Worm (Caenorhabditis elegans) whole organism, midembryonic: ENCODE results near the gene F40G12.5.

Experiments used
- T22C8.4 ChIP-seq: fragments of 200-800 bp; sonication (Bioruptor generic); IDR thresholded peaks from 2 replicates; pipeline ENCODE4 v1.3.6; 2022; ENCODE audit warnings: missing genetic modification characterization, missing compliant biosample characterization
- cog-1 ChIP-seq: sonication (generic microtip); optimal IDR thresholded peaks from 2 replicates; lab custom pipeline; 2016; ENCODE audit warnings: missing genetic modification characterization, missing compliant biosample characterization
- flt-1 ChIP-seq: fragments of 200-800 bp; sonication (Bioruptor generic); IDR thresholded peaks from 2 replicates; pipeline ENCODE4 v1.3.6; 2022; ENCODE audit warnings: missing genetic modification characterization, missing compliant biosample characterization
- klf-2 ChIP-seq: fragments of 200-800 bp; sonication (Bioruptor generic); conservative IDR thresholded peaks from 2 replicates; pipeline ENCODE4 v1.3.6; 2022; ENCODE audit warnings: missing genetic modification reagents, missing genetic modification characterization, missing compliant biosample characterization
- med-1 ChIP-seq: sonication (generic microtip); optimal IDR thresholded peaks from 2 replicates; lab custom pipeline; 2017; ENCODE audit warnings: missing genetic modification characterization, mild to moderate bottlenecking, missing compliant biosample characterization, antibody characterized with exemption, missing genetic modification reagents; ENCODE audit not compliant: insufficient read depth
- ref-1 ChIP-seq: fragments of 200-800 bp; sonication (Bioruptor generic); conservative IDR thresholded peaks from 2 replicates; pipeline ENCODE4 v1.3.6; 2022; ENCODE audit warnings: missing genetic modification reagents, missing genetic modification characterization, missing compliant biosample characterization
- tab-1 ChIP-seq: fragments of 200-800 bp; sonication (Bioruptor generic); IDR thresholded peaks from 2 replicates; pipeline ENCODE4 v1.3.6; 2022; ENCODE audit warnings: missing genetic modification characterization, missing compliant biosample characterization
- ztf-23 ChIP-seq: fragments of 200-800 bp; sonication (Bioruptor generic); IDR thresholded peaks from 2 replicates; pipeline ENCODE4 v1.3.6; 2022; ENCODE audit warnings: missing genetic modification reagents, missing genetic modification characterization, missing compliant biosample characterization
- ztf-29 ChIP-seq: fragments of 200-800 bp; sonication (Bioruptor generic); IDR thresholded peaks from 2 replicates; pipeline ENCODE4 v1.3.6; 2022; ENCODE audit warnings: missing genetic modification reagents, missing genetic modification characterization, missing compliant biosample characterization

Gene F40G12.5

DNA sequence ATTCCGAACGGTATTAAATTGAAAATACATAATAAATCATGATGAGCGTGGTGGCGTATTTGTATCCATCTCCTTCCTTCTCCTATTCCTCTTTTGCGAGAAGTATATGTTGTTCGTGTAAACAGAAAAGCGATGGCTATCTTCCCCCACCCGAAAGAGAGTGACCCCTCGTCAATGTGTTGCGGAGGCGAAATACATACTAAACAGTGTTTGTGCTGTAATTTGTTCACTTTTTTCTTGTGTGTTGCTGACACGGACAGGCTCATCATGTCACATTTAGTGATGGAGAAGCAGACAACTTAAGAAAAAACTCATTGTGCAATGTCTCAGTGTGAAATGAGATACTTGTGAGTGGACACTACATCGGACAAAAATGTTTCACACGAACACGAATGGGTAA is 39.0 kb downstream of the F40G12.5 start:
- TF ChIP-seq ztf-29 (GFP tag; lab: Robert Waterston, UW) (no peak), ref-1 (GFP tag; lab: Robert Waterston, UW) (no peak), T22C8.4 (GFP tag; lab: Robert Waterston, UW) (no peak), cog-1 (tag; lab: Kevin White, UChicago) (no peak), tab-1 (GFP tag; lab: Robert Waterston, UW) (no peak), klf-2 (no peak)

DNA sequence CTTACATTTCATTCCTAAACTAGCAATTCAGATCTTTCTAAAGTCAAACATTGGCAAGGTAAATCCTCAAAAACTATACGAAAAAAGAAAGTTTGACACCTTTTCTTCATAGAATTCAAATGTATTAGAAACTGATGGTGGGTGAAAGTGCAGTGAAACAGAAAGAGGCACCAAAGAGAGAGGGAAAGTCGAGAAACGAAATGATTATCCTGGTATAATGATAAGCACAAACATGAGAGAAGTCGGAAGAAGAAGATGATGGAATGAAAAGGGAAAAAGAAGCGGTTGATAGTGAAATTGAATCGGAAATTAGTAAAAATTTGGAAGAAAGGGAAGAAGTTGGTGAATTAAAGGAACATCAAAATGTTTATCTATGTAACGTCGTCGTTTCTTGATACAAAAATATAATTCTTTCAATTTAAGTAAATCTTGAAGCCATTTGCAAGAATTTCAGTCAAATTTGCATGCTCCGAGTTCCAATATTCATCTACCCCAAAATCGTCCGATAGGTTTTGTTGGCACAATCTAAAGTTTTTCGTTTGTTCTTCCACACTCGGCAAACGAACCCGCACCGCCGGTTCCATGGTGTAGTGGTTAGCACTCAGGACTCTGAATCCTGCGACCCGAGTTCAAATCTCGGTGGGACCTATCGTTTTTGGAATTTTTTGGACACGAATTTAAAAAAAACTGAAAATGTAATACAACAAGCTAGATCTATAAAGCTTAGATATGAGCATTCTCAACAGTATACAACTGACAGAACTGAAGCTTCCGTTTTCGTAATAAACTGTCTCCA is 39.6 kb downstream of the F40G12.5 start:
- TF ChIP-seq med-1 (GFP tag; lab: Kevin White, UChicago) (no peak), ztf-23 (GFP tag; lab: Robert Waterston, UW) (0 out of 2 replicates have a peak, but pooled peaks have one; percentile 8), tab-1 (GFP tag; lab: Robert Waterston, UW) (no peak)

DNA sequence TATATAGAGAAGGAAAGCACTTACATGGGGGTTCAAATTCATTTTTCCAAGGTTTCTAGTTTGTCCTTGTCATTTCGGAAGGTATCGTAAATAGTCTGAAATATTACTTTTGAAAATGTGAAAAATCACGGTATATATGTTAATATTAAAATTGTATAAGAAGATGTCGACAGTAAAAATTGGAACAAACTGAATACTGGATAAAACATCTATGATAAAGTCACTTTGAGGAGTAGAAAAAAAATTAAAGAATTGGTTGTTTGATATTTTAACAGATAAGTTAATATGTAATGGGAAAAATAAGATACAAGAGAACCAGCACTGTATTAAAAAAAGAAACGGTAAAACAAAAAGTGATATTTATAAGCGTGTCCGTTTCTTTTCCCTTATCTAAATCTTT is 44.3 kb downstream of the F40G12.5 start, which contains the start of gene nep-21:
Gene nep-21 (minus strand): TSS at position 101 of the 400 bp plus-strand sequence.
- TF ChIP-seq tab-1 (GFP tag; lab: Robert Waterston, UW) = no peak
- TF ChIP-seq cog-1 (tag; lab: Kevin White, UChicago) = no peak
- no peak for TF ChIP-seq flt-1 (GFP tag; lab: Robert Waterston, UW)
- TF ChIP-seq T22C8.4 (GFP tag; lab: Robert Waterston, UW) = no peak
- TF ChIP-seq ref-1 (GFP tag; lab: Robert Waterston, UW) = no peak
- TF ChIP-seq ztf-23 (GFP tag; lab: Robert Waterston, UW) = no peak
- no peak for TF ChIP-seq ztf-29 (GFP tag; lab: Robert Waterston, UW)
- no peak for TF ChIP-seq klf-2
- no peak for TF ChIP-seq med-1 (GFP tag; lab: Kevin White, UChicago)

DNA sequence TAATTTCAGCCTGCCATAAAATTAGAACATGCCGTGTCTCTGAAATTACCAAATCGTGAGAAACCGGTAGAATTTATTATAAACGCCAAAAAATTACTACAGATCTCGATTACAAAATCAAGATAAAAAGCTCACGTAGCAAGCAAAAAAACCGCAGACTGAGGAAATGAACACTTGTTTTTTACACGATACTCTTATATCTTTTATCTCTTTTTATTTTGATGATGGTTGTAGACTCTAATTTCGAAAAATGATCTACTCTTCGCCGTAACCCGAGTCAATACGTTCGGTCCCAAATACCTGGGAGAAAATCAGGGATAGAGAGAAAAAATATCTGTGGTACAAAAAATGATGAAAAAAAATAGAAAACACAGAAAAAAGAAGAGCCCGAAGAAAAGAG is 47.5 kb downstream of the F40G12.5 start:
- TF ChIP-seq ztf-23 (GFP tag; lab: Robert Waterston, UW) = no peak
- no peak for TF ChIP-seq flt-1 (GFP tag; lab: Robert Waterston, UW)
- TF ChIP-seq klf-2 = no peak
- TF ChIP-seq med-1 (GFP tag; lab: Kevin White, UChicago) = no peak
- no peak for TF ChIP-seq tab-1 (GFP tag; lab: Robert Waterston, UW)
- TF ChIP-seq ref-1 (GFP tag; lab: Robert Waterston, UW) = no peak
- TF ChIP-seq T22C8.4 (GFP tag; lab: Robert Waterston, UW) = no peak
